Worm (Caenorhabditis elegans): ENCODE results near the gene col-173.

The col-173 gene

DNA sequence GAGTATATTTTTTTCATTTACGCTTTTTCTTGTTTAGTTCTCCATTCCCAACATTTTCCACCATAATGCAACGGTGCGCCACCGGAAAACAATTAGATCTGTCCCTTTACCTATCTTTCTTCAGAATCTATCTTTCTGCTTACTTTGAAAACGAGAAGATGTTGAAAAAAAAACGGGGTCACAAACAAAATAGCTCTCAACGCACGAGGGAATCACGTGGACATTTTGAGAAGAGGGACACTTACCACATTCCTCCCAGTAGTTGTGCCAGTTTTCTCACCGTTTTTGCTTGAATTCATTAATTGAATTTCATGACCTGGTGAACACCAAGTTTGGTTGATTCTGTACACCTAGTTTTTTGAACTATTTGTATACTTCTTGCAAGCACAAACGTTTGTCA, 38.8 kb upstream of the col-173 start:
- TF ChIP-seq nfya-1 (tag; optimal IDR thresholded peaks at IDR 0.05; ENCODE audit: insufficient read depth) = peak; percentile 4
- no peak for TF ChIP-seq pha-4 (tag; optimal IDR thresholded peaks at IDR 0.05)
- peak; percentile 84 for TF ChIP-seq mml-1 (tag; optimal IDR thresholded peaks at IDR 0.05)

DNA sequence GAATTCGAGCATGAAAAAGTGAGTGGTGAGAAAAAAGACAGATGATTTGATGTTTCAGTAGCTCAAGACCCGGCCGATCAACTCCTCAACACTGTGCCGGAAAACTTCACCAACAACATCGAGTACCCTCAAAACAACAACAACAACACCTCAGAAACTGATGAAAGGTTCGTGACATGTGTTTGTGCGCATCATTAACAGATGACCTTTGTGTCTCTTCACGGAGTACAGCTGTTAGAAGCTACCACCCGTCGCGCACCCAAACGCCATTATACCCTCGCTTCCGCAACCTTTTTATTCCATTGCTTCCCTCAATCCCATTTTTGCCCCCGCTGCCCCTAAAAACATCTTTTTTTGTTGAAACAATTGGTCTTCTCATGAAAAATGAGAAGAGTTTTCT, 37.9 kb upstream of the col-173 start:
- no peak for TF ChIP-seq ZK546.5 (tag; optimal IDR thresholded peaks at IDR 0.05)
- TF ChIP-seq mml-1 (tag; optimal IDR thresholded peaks at IDR 0.05) = no peak
- TF ChIP-seq ztf-11 (tag; optimal IDR thresholded peaks at IDR 0.05) = no peak
- TF ChIP-seq lin-39 (tag; optimal IDR thresholded peaks at IDR 0.05) = peak; percentile 25

DNA sequence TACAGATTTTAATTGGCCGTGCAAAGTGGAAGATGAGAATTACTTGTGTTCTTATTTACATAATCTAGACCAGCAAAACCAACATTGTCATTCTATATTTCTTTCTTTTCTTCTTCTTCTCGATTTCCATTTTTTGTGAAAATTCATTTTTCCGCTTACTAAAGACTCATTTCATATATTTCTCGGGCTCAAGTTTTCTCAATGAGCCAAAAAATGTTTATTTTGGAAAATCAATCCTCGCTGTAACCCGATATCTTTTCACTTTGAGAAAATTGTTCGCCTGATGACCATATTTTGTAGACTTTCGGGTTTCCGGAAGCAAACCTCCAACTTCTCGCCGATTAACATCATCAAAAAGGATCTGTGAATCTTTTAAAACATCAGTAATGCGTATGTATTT, 36.7 kb upstream of the col-173 start, which contains the start of gene nhx-4:
nhx-4 (plus strand) TSS at position 301 of the 400 bp plus-strand sequence.
- TF ChIP-seq egl-5 (tag; optimal IDR thresholded peaks at IDR 0.05) (no peak), sea-2 (GFP tag; optimal IDR thresholded peaks at IDR 0.05) (no peak), ceh-9 (tag; optimal IDR thresholded peaks at IDR 0.05) (no peak), zag-1 (tag; optimal IDR thresholded peaks at IDR 0.05) (no peak), ceh-82 (tag; optimal IDR thresholded peaks at IDR 0.05) (no peak), eor-1 (tag; optimal IDR thresholded peaks at IDR 0.05) (no peak), pqm-1 (tag; optimal IDR thresholded peaks at IDR 0.05) (no peak), lin-39 (tag; optimal IDR thresholded peaks at IDR 0.05) (no peak), nhr-23 (tag; optimal IDR thresholded peaks at IDR 0.05) (no peak), jun-1 (tag; optimal IDR thresholded peaks at IDR 0.05) (no peak), skn-1 (tag; optimal IDR thresholded peaks at IDR 0.05) (no peak)

DNA sequence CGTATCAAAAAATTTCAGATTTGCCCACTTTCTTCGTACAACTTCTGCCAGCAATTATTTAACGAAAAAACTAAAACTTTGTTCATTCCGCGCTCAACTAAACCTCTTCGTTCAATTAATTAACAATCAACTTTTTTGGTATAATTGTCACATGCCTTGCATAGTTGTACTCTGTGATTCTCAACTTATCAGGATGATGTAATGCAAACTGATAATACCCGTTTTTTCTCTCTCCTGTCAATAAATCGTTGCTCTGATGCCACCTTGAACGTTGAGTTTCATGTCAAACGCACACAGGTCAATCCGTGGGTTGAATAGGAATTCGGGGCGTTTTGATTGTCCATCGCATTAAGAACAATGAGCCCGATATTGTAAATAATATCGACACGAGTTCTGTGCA, 28.2 kb upstream of the col-173 start:
- no peak for TF ChIP-seq daf-12 (tag; optimal IDR thresholded peaks at IDR 0.05)
- no peak for TF ChIP-seq elt-1 (tag; optimal IDR thresholded peaks at IDR 0.05)
- TF ChIP-seq pha-4 (tag; optimal IDR thresholded peaks at IDR 0.05) = peak; percentile 73
- TF ChIP-seq elt-2 (tag; optimal IDR thresholded peaks at IDR 0.05) = peak; percentile 95
- peak; percentile 78 for TF ChIP-seq pqm-1 (tag; optimal IDR thresholded peaks at IDR 0.05)

DNA sequence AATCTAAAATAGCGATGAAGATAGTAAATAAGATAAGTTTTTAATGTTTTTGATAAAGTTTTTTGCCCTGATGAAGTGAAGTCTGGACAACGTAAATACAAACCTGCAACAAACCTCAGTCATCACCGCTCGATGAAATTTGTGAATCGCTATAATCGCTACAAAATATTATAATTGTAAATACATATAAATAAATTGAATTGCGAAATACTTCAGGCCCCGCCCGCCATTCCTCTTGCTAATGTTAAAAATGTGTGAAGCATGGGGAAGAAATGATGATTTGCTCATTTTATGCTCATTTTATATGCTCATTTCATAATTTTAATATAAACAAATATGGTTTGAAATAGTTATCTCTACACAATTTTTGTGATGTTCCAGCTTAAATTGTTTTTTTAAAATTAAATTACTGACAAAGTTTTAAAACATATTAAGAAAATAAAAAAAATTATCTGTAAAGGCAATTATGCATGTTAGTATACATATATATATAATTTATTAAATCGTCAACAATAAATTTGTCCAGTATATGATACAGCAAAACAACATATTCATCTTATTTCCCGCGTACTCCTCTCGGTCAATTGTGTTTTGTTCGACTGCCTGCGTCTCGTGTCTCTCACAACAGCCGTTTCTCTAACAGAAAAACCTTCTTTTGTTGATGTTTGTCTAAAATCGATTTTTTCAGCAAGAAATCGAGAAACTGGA, 26.9 kb upstream of the col-173 start, which contains the start of gene sid-5:
sid-5 (plus strand) TSS at position 658 of the 708 bp plus-strand sequence.
- TF ChIP-seq pha-4 (tag; optimal IDR thresholded peaks at IDR 0.05) (peak; percentile 41), elt-2 (tag; optimal IDR thresholded peaks at IDR 0.05) (peak; percentile 4), unc-39 (tag; optimal IDR thresholded peaks at IDR 0.05) (no peak), zag-1 (tag; optimal IDR thresholded peaks at IDR 0.05) (no peak), ZK546.5 (tag; optimal IDR thresholded peaks at IDR 0.05) (no peak), ceh-16 (tag; optimal IDR thresholded peaks at IDR 0.05) (no peak), nhr-23 (tag; optimal IDR thresholded peaks at IDR 0.05) (no peak), snpc-4 (tag; optimal IDR thresholded peaks at IDR 0.05) (no peak), eor-1 (tag; optimal IDR thresholded peaks at IDR 0.05) (no peak), nfya-1 (tag; optimal IDR thresholded peaks at IDR 0.05; ENCODE audit: insufficient read depth) (peak; percentile 7), ceh-82 (tag; optimal IDR thresholded peaks at IDR 0.05) (no peak)

DNA sequence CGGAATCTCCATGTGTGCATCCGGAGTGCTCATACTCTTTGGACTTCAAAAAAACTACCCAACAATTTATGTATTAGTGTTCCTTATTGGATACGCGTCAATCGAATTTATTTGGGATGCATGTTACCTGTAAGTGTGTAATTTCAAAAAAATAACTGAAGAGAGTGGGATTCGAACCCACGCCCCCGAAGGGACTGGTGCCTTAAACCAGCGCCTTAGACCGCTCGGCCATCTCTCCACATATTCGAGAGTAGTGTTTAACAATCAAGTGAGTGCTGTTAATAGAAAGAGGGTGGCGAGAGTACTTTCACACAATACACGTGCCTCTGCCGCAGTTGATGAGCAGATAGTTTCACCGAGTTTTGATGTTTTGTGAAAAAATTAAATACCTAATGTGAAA, 25.6 kb upstream of the col-173 start:
- peak; percentile 17 for TF ChIP-seq nfya-1 (tag; optimal IDR thresholded peaks at IDR 0.05; ENCODE audit: insufficient read depth)
- no peak for TF ChIP-seq aly-2 (tag; optimal IDR thresholded peaks at IDR 0.05)
- TF ChIP-seq jun-1 (tag; optimal IDR thresholded peaks at IDR 0.05) = peak; percentile 56
- peak; percentile 72 for TF ChIP-seq hmg-11 (tag; optimal IDR thresholded peaks at IDR 0.05)
- peak in 1 of 3 experiments; percentile 0 for TF ChIP-seq elt-3 (tag; optimal IDR thresholded peaks at IDR 0.05)
- TF ChIP-seq nhr-43 (tag; optimal IDR thresholded peaks at IDR 0.05; ENCODE audit: poor library complexity, severe bottlenecking) = peak; percentile 74
- TF ChIP-seq elt-2 (tag; optimal IDR thresholded peaks at IDR 0.05) = peak; percentile 51
- peak; percentile 44 for TF ChIP-seq mdl-1 (tag; optimal IDR thresholded peaks at IDR 0.05)
- peak; percentile 44 for TF ChIP-seq lsy-12 (tag; optimal IDR thresholded peaks at IDR 0.05)
- peak; percentile 10 for TF ChIP-seq tbx-2 (tag; optimal IDR thresholded peaks at IDR 0.05)
- TF ChIP-seq ztf-11 (tag; optimal IDR thresholded peaks at IDR 0.05) = no peak
- TF ChIP-seq nhr-28 (tag; optimal IDR thresholded peaks at IDR 0.05) = no peak
- TF ChIP-seq unc-62 (GFP tag; optimal IDR thresholded peaks at IDR 0.05) = peak; percentile 21
- TF ChIP-seq nhr-23 (tag; optimal IDR thresholded peaks at IDR 0.05) = peak; percentile 10
- peak; percentile 22 for TF ChIP-seq pqm-1 (tag; optimal IDR thresholded peaks at IDR 0.05)
- no peak for TF ChIP-seq elt-1 (tag; optimal IDR thresholded peaks at IDR 0.05)
